Worm (Caenorhabditis elegans) whole organism, early embryonic: ENCODE data around the gene F28H6.6.

Experiments used
- ama-1 ChIP-seq: fragments of 150-350 bp; optimal IDR thresholded peaks from 2 replicates; lab custom pipeline; 2014
- flt-1 ChIP-seq: fragments of 200-800 bp; sonication (Bioruptor generic); IDR thresholded peaks from 2 replicates; pipeline ENCODE4 v1.3.6; 2022; ENCODE audit warnings: missing genetic modification characterization, missing compliant biosample characterization
- hmg-4 ChIP-seq: fragments of 200-800 bp; sonication (Bioruptor generic); optimal IDR thresholded peaks from 2 replicates; lab custom pipeline; 2018; ENCODE audit warnings: mild to moderate bottlenecking, missing genetic modification characterization, missing compliant biosample characterization
- sea-1 ChIP-seq: fragments of 200-800 bp; sonication (Bioruptor generic); conservative IDR thresholded peaks from 2 replicates; pipeline ENCODE4 v1.3.6; 2022; ENCODE audit warnings: missing genetic modification characterization, missing compliant biosample characterization
- tbx-11 ChIP-seq: fragments of 200-800 bp; sonication (Bioruptor generic); IDR thresholded peaks from 2 replicates; pipeline ENCODE4 v1.3.6; 2022; ENCODE audit warnings: missing genetic modification characterization, missing compliant biosample characterization

DNA sequence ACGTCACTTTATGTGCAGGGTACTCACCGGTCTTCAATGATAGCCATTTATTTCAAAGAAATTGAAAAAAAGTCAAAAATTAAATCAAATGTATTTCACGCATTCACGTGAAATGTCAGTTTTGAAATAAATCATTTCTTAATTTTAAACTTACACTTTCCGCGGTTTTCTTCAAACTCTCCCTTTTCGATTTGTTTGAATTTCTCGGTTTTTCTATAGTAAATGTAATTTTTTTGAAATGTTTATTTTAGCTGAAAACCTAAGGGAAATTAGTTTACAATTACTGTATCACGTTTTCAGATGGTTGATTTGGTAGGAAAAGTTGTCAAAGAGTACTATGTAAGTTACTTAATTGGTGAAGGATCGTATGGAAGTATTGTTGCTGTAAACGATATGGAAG, 17.4 kb downstream of the F28H6.6 start, which contains the start of gene F16B12.7:
- TF ChIP-seq ama-1 (no peak), sea-1 (GFP tag; lab: Robert Waterston, UW) (no peak), flt-1 (GFP tag; lab: Robert Waterston, UW) (no peak), tbx-11 (GFP tag; lab: Robert Waterston, UW) (no peak), hmg-4 (GFP tag; lab: Kevin White, UChicago) (no peak)
